Worm (Caenorhabditis elegans) whole organism, L2 larva: Measurements from ENCODE around the gene pqn-92.

Experiments
- ama-1 ChIP-seq: fragments of 150-350 bp; optimal IDR thresholded peaks from 2 replicates; lab custom pipeline; 2018; ENCODE audit warnings: inconsistent platforms
- nhr-10 ChIP-seq: sonication (generic microtip); optimal IDR thresholded peaks from 2 replicates; lab custom pipeline; 2017; ENCODE audit warnings: missing biosample characterization, missing genetic modification characterization

DNA sequence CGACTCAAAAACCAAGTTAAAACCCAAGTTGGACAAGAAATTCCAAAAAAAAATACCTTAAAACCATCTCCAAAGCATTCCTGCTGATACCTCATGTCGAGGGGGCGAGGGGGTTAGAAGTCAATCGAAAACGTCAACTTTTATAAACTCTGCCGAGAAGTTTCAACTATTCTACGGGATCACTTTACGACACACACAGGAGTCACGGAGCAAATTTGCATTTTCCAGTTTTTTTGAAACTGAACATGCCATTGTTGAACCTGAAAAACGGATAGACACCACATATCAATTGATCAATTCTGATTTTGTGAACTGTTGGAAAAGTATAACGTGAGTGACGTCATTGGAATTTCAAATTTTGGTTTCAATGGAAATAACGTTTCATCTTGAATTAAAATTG, 4.5 kb upstream of the pqn-92 start, which contains the start of gene mrp-8:
- TF ChIP-seq nhr-10 (tag; lab: Kevin White, UChicago) (no peak), ama-1 (lab: Kevin White, UChicago) (no peak)
